Worm (Caenorhabditis elegans) whole organism, mixed stage, embryonic: ENCODE results near the gene F46G10.2.

Experiments used
- M03D4.4 ChIP-seq: sonication (generic microtip); optimal IDR thresholded peaks from 2 replicates; lab custom pipeline; 2017; ENCODE audit warnings: mild to moderate bottlenecking, missing genetic modification characterization, missing compliant biosample characterization
- blmp-1 ChIP-seq: fragments of 150-350 bp; optimal IDR thresholded peaks from 2 replicates; lab custom pipeline; 2014; ENCODE audit warnings: missing biosample characterization, missing genetic modification characterization
- ceh-39 ChIP-seq: fragments of 150-350 bp; optimal IDR thresholded peaks from 2 replicates; lab custom pipeline; 2014; ENCODE audit warnings: missing biosample characterization, missing genetic modification characterization
- ceh-43 ChIP-seq: fragments of 200-800 bp; sonication (Bioruptor generic); optimal IDR thresholded peaks from 2 replicates; lab custom pipeline; 2018; ENCODE audit warnings: mild to moderate bottlenecking, missing genetic modification characterization, moderate library complexity, missing compliant biosample characterization
- ces-1 ChIP-seq: fragments of 150-350 bp; optimal IDR thresholded peaks from 2 replicates; lab custom pipeline; 2014; ENCODE audit warnings: missing biosample characterization, missing genetic modification reagents, missing genetic modification characterization
- cnd-1 ChIP-seq: fragments of 200-800 bp; sonication (Bioruptor generic); optimal IDR thresholded peaks from 2 replicates; lab custom pipeline; 2018; ENCODE audit warnings: mild to moderate bottlenecking, missing genetic modification characterization, missing compliant biosample characterization
- drap-1 ChIP-seq: fragments of 200-800 bp; sonication (Bioruptor generic); optimal IDR thresholded peaks from 3 replicates; lab custom pipeline; 2018; ENCODE audit warnings: mild to moderate bottlenecking, missing genetic modification characterization, missing compliant biosample characterization
- elt-1 ChIP-seq: sonication (generic microtip); optimal IDR thresholded peaks from 2 replicates; lab custom pipeline; 2017; ENCODE audit warnings: missing genetic modification characterization, mild to moderate bottlenecking, missing compliant biosample characterization, antibody characterized with exemption, moderate library complexity, borderline replicate concordance; ENCODE audit not compliant: insufficient read depth
- flh-1 ChIP-seq: fragments of 200-800 bp; sonication (Bioruptor generic); optimal IDR thresholded peaks from 2 replicates; lab custom pipeline; 2018; ENCODE audit warnings: mild to moderate bottlenecking, missing genetic modification characterization, moderate library complexity, missing compliant biosample characterization
- hlh-1 ChIP-seq: fragments of 150-350 bp; optimal IDR thresholded peaks from 2 replicates; lab custom pipeline; 2014; ENCODE audit warnings: missing biosample characterization, missing genetic modification reagents, missing genetic modification characterization
- lin-13 ChIP-seq: fragments of 150-350 bp; optimal IDR thresholded peaks from 2 replicates; lab custom pipeline; 2014; ENCODE audit warnings: missing biosample characterization, missing genetic modification characterization
- lsy-2 ChIP-seq: fragments of 150-350 bp; optimal IDR thresholded peaks from 2 replicates; lab custom pipeline; 2014; ENCODE audit warnings: missing biosample characterization, missing genetic modification characterization
- mab-5 ChIP-seq: fragments of 150-350 bp; optimal IDR thresholded peaks from 2 replicates; lab custom pipeline; 2014; ENCODE audit warnings: missing biosample characterization, missing genetic modification characterization
- mls-2 ChIP-seq: sonication (generic microtip); optimal IDR thresholded peaks from 2 replicates; lab custom pipeline; 2016; ENCODE audit warnings: mild to moderate bottlenecking, missing genetic modification characterization, moderate library complexity, missing compliant biosample characterization
- nhr-12 ChIP-seq: fragments of 150-350 bp; optimal IDR thresholded peaks from 2 replicates; lab custom pipeline; 2014; ENCODE audit warnings: missing biosample characterization, missing genetic modification characterization
- nhr-2 ChIP-seq: fragments of 150-350 bp; optimal IDR thresholded peaks from 2 replicates; lab custom pipeline; 2014; ENCODE audit warnings: missing biosample characterization, missing genetic modification characterization
- nhr-237 ChIP-seq: fragments of 150-350 bp; optimal IDR thresholded peaks from 2 replicates; lab custom pipeline; 2014; ENCODE audit warnings: missing biosample characterization, missing genetic modification characterization
- nhr-28 ChIP-seq: fragments of 150-350 bp; optimal IDR thresholded peaks from 2 replicates; lab custom pipeline; 2014; ENCODE audit warnings: missing biosample characterization, missing genetic modification characterization
- nhr-76 ChIP-seq: sonication (generic microtip); optimal IDR thresholded peaks from 2 replicates; lab custom pipeline; 2017; ENCODE audit warnings: missing biosample characterization, missing genetic modification characterization
- pha-4 ChIP-seq: fragments of 150-350 bp; optimal IDR thresholded peaks from 2 replicates; lab custom pipeline; 2018; ENCODE audit warnings: missing biosample characterization, missing genetic modification reagents, missing genetic modification characterization
- sem-2 ChIP-seq: fragments of 200-800 bp; sonication (Bioruptor generic); optimal IDR thresholded peaks from 2 replicates; lab custom pipeline; 2018; ENCODE audit warnings: mild to moderate bottlenecking, missing genetic modification characterization, missing compliant biosample characterization
- snpc-4 ChIP-seq: fragments of 150-350 bp; optimal IDR thresholded peaks from 2 replicates; lab custom pipeline; 2014; ENCODE audit warnings: missing biosample characterization, missing genetic modification characterization
- sptf-1 ChIP-seq: sonication (generic microtip); optimal IDR thresholded peaks from 2 replicates; lab custom pipeline; 2017; ENCODE audit warnings: mild to moderate bottlenecking, missing genetic modification characterization, moderate library complexity, missing compliant biosample characterization
- tbx-8 ChIP-seq: fragments of 200-800 bp; sonication (Bioruptor generic); optimal IDR thresholded peaks from 2 replicates; lab custom pipeline; 2018; ENCODE audit warnings: mild to moderate bottlenecking, missing genetic modification characterization, moderate library complexity, missing compliant biosample characterization
- unc-120 ChIP-seq: sonication (generic microtip); optimal IDR thresholded peaks from 2 replicates; lab custom pipeline; 2017; ENCODE audit warnings: missing genetic modification characterization, missing compliant biosample characterization; ENCODE audit not compliant: poor library complexity, severe bottlenecking
- unc-39 ChIP-seq: fragments of 150-350 bp; optimal IDR thresholded peaks from 2 replicates; lab custom pipeline; 2014; ENCODE audit warnings: missing biosample characterization, missing genetic modification characterization
- unc-62 ChIP-seq: fragments of 150-350 bp; optimal IDR thresholded peaks from 2 replicates; lab custom pipeline; 2014; ENCODE audit warnings: missing biosample characterization, missing genetic modification reagents, missing genetic modification characterization
- zip-8 ChIP-seq: fragments of 150-350 bp; optimal IDR thresholded peaks from 2 replicates; lab custom pipeline; 2014; ENCODE audit warnings: missing biosample characterization, missing genetic modification characterization
- ztf-11 ChIP-seq: fragments of 150-350 bp; optimal IDR thresholded peaks from 2 replicates; lab custom pipeline; 2014; ENCODE audit warnings: missing biosample characterization, missing genetic modification characterization

Gene F46G10.2

ce11 chrX:13340970-13341369, 18.2 kb downstream of the F46G10.2 start:
- TF ChIP-seq pha-4 (tag; lab: Kevin White, UChicago) (no peak), hlh-1 (tag; lab: Kevin White, UChicago) (peak; percentile 48), unc-120 (tag; lab: Kevin White, UChicago) (peak; percentile 32), unc-62 (GFP tag; lab: Kevin White, UChicago) (peak; percentile 6)

ce11 chrX:13341853-13342252, 19.1 kb downstream of the F46G10.2 start:
- TF ChIP-seq ceh-39 (tag; lab: Kevin White, UChicago) (no peak), snpc-4 (no peak), M03D4.4 (tag; lab: Kevin White, UChicago) (no peak), ceh-43 (GFP tag; lab: Kevin White, UChicago) (no peak), ztf-11 (tag; lab: Kevin White, UChicago) (no peak), mls-2 (tag; lab: Kevin White, UChicago) (no peak)

ce11 chrX:13347251-13347650, 24.5 kb downstream of the F46G10.2 start:
- no peak for TF ChIP-seq blmp-1 (tag; lab: Kevin White, UChicago)
- no peak for TF ChIP-seq ztf-11 (tag; lab: Kevin White, UChicago)
- TF ChIP-seq zip-8, result no peak
- TF ChIP-seq nhr-237, result no peak
- no peak for TF ChIP-seq flh-1 (GFP tag; lab: Kevin White, UChicago)
- TF ChIP-seq mab-5 (tag; lab: Kevin White, UChicago), result no peak
- TF ChIP-seq cnd-1 (tag; lab: Kevin White, UChicago), result no peak
- TF ChIP-seq sem-2 (GFP tag; lab: Kevin White, UChicago), result no peak
- TF ChIP-seq drap-1 (GFP tag; lab: Kevin White, UChicago), result no peak

ce11 chrX:13348417-13348816, 25.7 kb downstream of the F46G10.2 start:
- TF ChIP-seq ces-1 (GFP tag; lab: Kevin White, UChicago) (no peak), flh-1 (GFP tag; lab: Kevin White, UChicago) (no peak), M03D4.4 (tag; lab: Kevin White, UChicago) (no peak), nhr-76 (tag; lab: Kevin White, UChicago) (no peak), nhr-12 (tag; lab: Kevin White, UChicago) (no peak), ceh-43 (GFP tag; lab: Kevin White, UChicago) (no peak), unc-62 (GFP tag; lab: Kevin White, UChicago) (no peak), tbx-8 (GFP tag; lab: Kevin White, UChicago) (no peak), lin-13 (tag; lab: Kevin White, UChicago) (no peak), lsy-2 (tag; lab: Kevin White, UChicago) (no peak), nhr-2 (tag; lab: Kevin White, UChicago) (no peak), unc-39 (tag; lab: Kevin White, UChicago) (no peak), drap-1 (GFP tag; lab: Kevin White, UChicago) (no peak)

DNA sequence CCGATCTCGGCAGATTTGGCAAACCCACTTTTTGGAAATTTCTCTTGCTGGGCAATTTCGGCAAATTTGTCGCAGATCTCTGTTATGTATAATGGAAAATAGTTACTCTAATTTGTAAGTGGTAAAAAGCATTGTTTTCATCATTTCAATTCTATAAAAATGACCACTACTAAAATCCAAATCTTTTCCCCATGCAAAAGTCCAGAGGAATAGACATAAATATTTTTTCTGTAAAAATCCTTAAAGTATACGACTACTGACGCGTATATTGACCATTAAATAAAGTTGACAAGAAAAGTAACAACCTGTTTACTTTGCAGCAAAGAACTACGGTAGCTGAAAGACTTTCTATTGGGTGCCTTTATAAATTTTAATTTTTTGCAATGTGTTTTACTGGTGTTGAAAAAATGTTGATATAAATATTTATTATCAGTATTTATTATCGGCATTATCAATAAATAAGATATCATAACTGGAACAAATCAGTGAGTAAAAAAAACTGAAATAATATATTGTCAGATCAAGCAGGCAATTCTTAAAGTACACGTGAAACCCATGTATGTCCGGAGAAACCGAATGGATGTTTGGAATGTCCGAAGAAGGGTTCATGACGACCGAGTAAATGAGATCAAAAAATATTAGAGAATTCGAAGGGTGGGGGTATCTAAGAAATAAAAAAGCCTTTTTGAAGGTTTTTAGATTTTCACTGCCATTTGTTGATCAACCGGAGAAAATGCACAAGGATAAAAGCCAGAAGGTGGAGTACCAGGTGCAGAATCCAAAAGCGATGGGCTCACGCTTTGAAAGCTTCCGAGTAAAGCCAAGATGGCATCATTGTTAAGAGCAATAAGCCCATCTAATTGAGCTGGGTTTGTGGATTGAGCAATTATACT, 26.7 kb downstream of the F46G10.2 start:
- TF ChIP-seq lin-13 (tag; lab: Kevin White, UChicago) (no peak), ceh-39 (tag; lab: Kevin White, UChicago) (no peak), M03D4.4 (tag; lab: Kevin White, UChicago) (no peak)

ce11 chrX:13350123-13350798, 27.5 kb downstream of the F46G10.2 start:
- no peak for TF ChIP-seq ceh-43 (GFP tag; lab: Kevin White, UChicago)
- no peak for TF ChIP-seq nhr-28 (tag; lab: Kevin White, UChicago)
- no peak for TF ChIP-seq flh-1 (GFP tag; lab: Kevin White, UChicago)
- no peak for TF ChIP-seq sptf-1 (tag; lab: Kevin White, UChicago)
- TF ChIP-seq hlh-1 (tag; lab: Kevin White, UChicago), result no peak
- no peak for TF ChIP-seq snpc-4
- TF ChIP-seq elt-1, result no peak
